Worm (Caenorhabditis elegans): ENCODE measurements around the gene R12G8.1.

R12G8.1 gene

ce11 chrV:17777624-17778023 lies 28.6 kb upstream of the R12G8.1 start, which contains the start of gene C47A10.12:
Gene C47A10.12 (plus strand): TSS chrV:17777924.
- TF ChIP-seq flt-1 (GFP tag; IDR thresholded peaks at IDR 0.05) (no peak), hmbx-1 (tag; optimal IDR thresholded peaks at IDR 0.05) (no peak), hmg-4 (GFP tag; optimal IDR thresholded peaks at IDR 0.05) (no peak), F13C5.2 (tag; optimal IDR thresholded peaks at IDR 0.05) (no peak), ceh-36 (tag; optimal IDR thresholded peaks at IDR 0.05) (no peak), tbx-37 (GFP tag; conservative IDR thresholded peaks at IDR 0.05) (no peak)

- TF ChIP-seq tbx-11 (GFP tag; IDR thresholded peaks at IDR 0.05) (no peak), aly-1 (tag; optimal IDR thresholded peaks at IDR 0.05) (no peak), ama-1 (optimal IDR thresholded peaks at IDR 0.05) (no peak), F13C5.2 (tag; optimal IDR thresholded peaks at IDR 0.05) (no peak), sea-1 (GFP tag; conservative IDR thresholded peaks at IDR 0.05) (no peak), hmg-4 (GFP tag; optimal IDR thresholded peaks at IDR 0.05) (no peak), hnd-1 (tag; optimal IDR thresholded peaks at IDR 0.05) (no peak)
These were observed 28.1 kb upstream of the R12G8.1 start, which contains the start of gene ddo-1 for ce11 chrV:17777127-17777526. Gene ddo-1 (minus strand): TSS chrV:17777227.

- no peak for TF ChIP-seq scrt-1 (GFP tag; IDR thresholded peaks at IDR 0.05)
- no peak for TF ChIP-seq aly-1 (tag; optimal IDR thresholded peaks at IDR 0.05)
- TF ChIP-seq tra-4 (tag; optimal IDR thresholded peaks at IDR 0.05): no peak
- TF ChIP-seq B0310.2 (tag; optimal IDR thresholded peaks at IDR 0.05): no peak
- no peak for TF ChIP-seq tbx-11 (GFP tag; IDR thresholded peaks at IDR 0.05)
These were observed 24.1 kb upstream of the R12G8.1 start, which contains the start of gene sre-21 for ce11 chrV:17773108-17773507. Gene sre-21 (minus strand): TSS chrV:17773208.

- TF ChIP-seq hmbx-1 (tag; optimal IDR thresholded peaks at IDR 0.05): no peak
- TF ChIP-seq F13C5.2 (tag; optimal IDR thresholded peaks at IDR 0.05): no peak
- TF ChIP-seq hmg-4 (GFP tag; optimal IDR thresholded peaks at IDR 0.05): no peak
- no peak for TF ChIP-seq scrt-1 (GFP tag; IDR thresholded peaks at IDR 0.05)
- TF ChIP-seq flt-1 (GFP tag; IDR thresholded peaks at IDR 0.05): no peak
- TF ChIP-seq tbx-37 (GFP tag; conservative IDR thresholded peaks at IDR 0.05): no peak
- no peak for TF ChIP-seq B0310.2 (tag; optimal IDR thresholded peaks at IDR 0.05)
- TF ChIP-seq tbx-11 (GFP tag; IDR thresholded peaks at IDR 0.05): no peak
- no peak for TF ChIP-seq aly-1 (tag; optimal IDR thresholded peaks at IDR 0.05)
- TF ChIP-seq ceh-36 (tag; optimal IDR thresholded peaks at IDR 0.05): no peak
- TF ChIP-seq ceh-13 (GFP tag; optimal IDR thresholded peaks at IDR 0.05): no peak
- no peak for TF ChIP-seq sea-1 (GFP tag; conservative IDR thresholded peaks at IDR 0.05)
These were observed 18.7 kb upstream of the R12G8.1 start for ce11 chrV:17767768-17768167.

- TF ChIP-seq hmg-4 (GFP tag; optimal IDR thresholded peaks at IDR 0.05): no peak
- no peak for TF ChIP-seq flt-1 (GFP tag; IDR thresholded peaks at IDR 0.05)
- TF ChIP-seq pes-1 (GFP tag; IDR thresholded peaks at IDR 0.05): no peak
- no peak for TF ChIP-seq aly-1 (tag; optimal IDR thresholded peaks at IDR 0.05)
- TF ChIP-seq hnd-1 (tag; optimal IDR thresholded peaks at IDR 0.05): no peak
- TF ChIP-seq ceh-13 (GFP tag; optimal IDR thresholded peaks at IDR 0.05): no peak
- no peak for TF ChIP-seq hmbx-1 (tag; optimal IDR thresholded peaks at IDR 0.05)
- no peak for TF ChIP-seq ama-1 (optimal IDR thresholded peaks at IDR 0.05)
- TF ChIP-seq tbx-11 (GFP tag; IDR thresholded peaks at IDR 0.05): no peak
- no peak for TF ChIP-seq scrt-1 (GFP tag; IDR thresholded peaks at IDR 0.05)
- TF ChIP-seq B0310.2 (tag; optimal IDR thresholded peaks at IDR 0.05): no peak
- no peak for TF ChIP-seq ceh-36 (tag; optimal IDR thresholded peaks at IDR 0.05)
- TF ChIP-seq F13C5.2 (tag; optimal IDR thresholded peaks at IDR 0.05): no peak
- TF ChIP-seq tbx-37 (GFP tag; conservative IDR thresholded peaks at IDR 0.05): no peak
- TF ChIP-seq ets-7 (tag; optimal IDR thresholded peaks at IDR 0.05): no peak
- TF ChIP-seq tra-4 (tag; optimal IDR thresholded peaks at IDR 0.05): no peak
- TF ChIP-seq sea-1 (GFP tag; conservative IDR thresholded peaks at IDR 0.05): no peak
These were observed 18.2 kb upstream of the R12G8.1 start, which contains the start of gene srh-284 for ce11 chrV:17767249-17767648. Gene srh-284 (plus strand): TSS chrV:17767549.

ce11 chrV:17765077-17765476 lies 16.0 kb upstream of the R12G8.1 start, which contains the start of the genes C47A10.16 and srh-283:
Gene C47A10.16 (minus strand): TSS chrV:17765177.
Gene srh-283 (plus strand): TSS chrV:17765348.
- TF ChIP-seq flt-1 (GFP tag; IDR thresholded peaks at IDR 0.05): no peak
- no peak for TF ChIP-seq hmbx-1 (tag; optimal IDR thresholded peaks at IDR 0.05)
- TF ChIP-seq F13C5.2 (tag; optimal IDR thresholded peaks at IDR 0.05): no peak
- TF ChIP-seq ceh-36 (tag; optimal IDR thresholded peaks at IDR 0.05): no peak
- TF ChIP-seq pes-1 (GFP tag; IDR thresholded peaks at IDR 0.05): no peak
- TF ChIP-seq tbx-11 (GFP tag; IDR thresholded peaks at IDR 0.05): no peak
- no peak for TF ChIP-seq hnd-1 (tag; optimal IDR thresholded peaks at IDR 0.05)

- TF ChIP-seq sea-1 (GFP tag; conservative IDR thresholded peaks at IDR 0.05) (no peak), hmg-4 (GFP tag; optimal IDR thresholded peaks at IDR 0.05) (no peak), aly-1 (tag; optimal IDR thresholded peaks at IDR 0.05) (no peak), tbx-37 (GFP tag; conservative IDR thresholded peaks at IDR 0.05) (no peak), flt-1 (GFP tag; IDR thresholded peaks at IDR 0.05) (no peak), tbx-11 (GFP tag; IDR thresholded peaks at IDR 0.05) (no peak), ceh-36 (tag; optimal IDR thresholded peaks at IDR 0.05) (no peak), scrt-1 (GFP tag; IDR thresholded peaks at IDR 0.05) (no peak), tra-4 (tag; optimal IDR thresholded peaks at IDR 0.05) (no peak), pes-1 (GFP tag; IDR thresholded peaks at IDR 0.05) (no peak), ets-7 (tag; optimal IDR thresholded peaks at IDR 0.05) (no peak), ama-1 (optimal IDR thresholded peaks at IDR 0.05) (no peak), ceh-13 (GFP tag; optimal IDR thresholded peaks at IDR 0.05) (no peak)
These were observed 6.5 kb upstream of the R12G8.1 start, which contains the start of gene pgp-9 for ce11 chrV:17755592-17755991. Gene pgp-9 (plus strand): TSS chrV:17755892.

- TF ChIP-seq ama-1 (optimal IDR thresholded peaks at IDR 0.05): no peak
- TF ChIP-seq ets-7 (tag; optimal IDR thresholded peaks at IDR 0.05): no peak
- no peak for TF ChIP-seq tbx-11 (GFP tag; IDR thresholded peaks at IDR 0.05)
- TF ChIP-seq hmbx-1 (tag; optimal IDR thresholded peaks at IDR 0.05): no peak
- no peak for TF ChIP-seq scrt-1 (GFP tag; IDR thresholded peaks at IDR 0.05)
- TF ChIP-seq B0310.2 (tag; optimal IDR thresholded peaks at IDR 0.05): no peak
- TF ChIP-seq hnd-1 (tag; optimal IDR thresholded peaks at IDR 0.05): no peak
- no peak for TF ChIP-seq tra-4 (tag; optimal IDR thresholded peaks at IDR 0.05)
- no peak for TF ChIP-seq flt-1 (GFP tag; IDR thresholded peaks at IDR 0.05)
- no peak for TF ChIP-seq sea-1 (GFP tag; conservative IDR thresholded peaks at IDR 0.05)
- no peak for TF ChIP-seq F13C5.2 (tag; optimal IDR thresholded peaks at IDR 0.05)
- TF ChIP-seq ceh-36 (tag; optimal IDR thresholded peaks at IDR 0.05): no peak
- no peak for TF ChIP-seq ceh-13 (GFP tag; optimal IDR thresholded peaks at IDR 0.05)
- no peak for TF ChIP-seq pes-1 (GFP tag; IDR thresholded peaks at IDR 0.05)
- TF ChIP-seq tbx-37 (GFP tag; conservative IDR thresholded peaks at IDR 0.05): no peak
- no peak for TF ChIP-seq hmg-4 (GFP tag; optimal IDR thresholded peaks at IDR 0.05)
- TF ChIP-seq aly-1 (tag; optimal IDR thresholded peaks at IDR 0.05): no peak
These were observed 6.0 kb upstream of the R12G8.1 start for ce11 chrV:17754999-17755398.
